Worm (Caenorhabditis elegans) whole organism, L4 larva: ENCODE results near the gene C17G10.7.

Experiments used
- ceh-20 ChIP-seq: fragments of 200-800 bp; sonication (Bioruptor generic); IDR thresholded peaks from 2 replicates; pipeline ENCODE4 v1.3.6; 2022; ENCODE audit warnings: missing genetic modification reagents, missing genetic modification characterization, missing compliant biosample characterization
- egl-27 ChIP-seq: sonication (generic microtip); optimal IDR thresholded peaks from 3 replicates; lab custom pipeline; 2017; ENCODE audit warnings: missing biosample characterization, missing genetic modification reagents, missing genetic modification characterization
- lin-15B ChIP-seq: fragments of 150-350 bp; sonication (generic microtip); optimal IDR thresholded peaks from 3 replicates; lab custom pipeline; 2014; ENCODE audit warnings: missing biosample characterization, missing genetic modification characterization

DNA sequence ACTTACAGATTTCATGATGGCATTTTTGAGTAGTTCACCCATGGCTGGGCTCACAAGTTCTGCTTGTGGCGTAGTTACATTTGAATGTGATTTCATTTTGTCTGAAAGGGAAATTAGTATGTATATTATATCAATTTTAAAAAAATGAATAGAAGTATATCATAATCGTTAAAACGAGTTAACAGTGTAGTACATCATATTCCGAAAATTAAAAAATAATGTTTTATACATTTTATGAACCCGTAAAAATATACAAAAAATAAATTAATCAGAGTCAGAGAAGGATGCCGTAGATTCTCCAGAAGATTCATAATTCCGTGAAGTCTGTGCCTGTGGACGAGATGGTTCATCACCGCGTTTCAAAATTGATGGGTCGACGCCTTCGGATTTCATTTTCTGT is 39.3 kb upstream of the C17G10.7 start, which contains the start of gene F59E12.9:
- TF ChIP-seq ceh-20 (no peak), egl-27 (no peak), lin-15B (tag; lab: Kevin White, UChicago) (no peak)
